Worm (Caenorhabditis elegans) whole organism, L4 larva: ENCODE results near the gene spe-44.

Experiments used
- F26F4.8 ChIP-seq: fragments of 200-800 bp; sonication (Bioruptor generic); conservative IDR thresholded peaks from 2 replicates; pipeline ENCODE4 v1.3.6; 2022; ENCODE audit warnings: missing genetic modification characterization, missing compliant biosample characterization
- F37D6.2 ChIP-seq: sonication (generic microtip); optimal IDR thresholded peaks from 2 replicates; lab custom pipeline; 2016; ENCODE audit warnings: mild to moderate bottlenecking, missing genetic modification characterization, missing compliant biosample characterization
- F49E8.2 ChIP-seq: sonication (generic microtip); optimal IDR thresholded peaks from 2 replicates; lab custom pipeline; 2016; ENCODE audit warnings: missing compliant biosample characterization, mild to moderate bottlenecking, missing genetic modification characterization, borderline replicate concordance
- R02D3.7 ChIP-seq: fragments of 150-350 bp; sonication (generic microtip); optimal IDR thresholded peaks from 3 replicates; lab custom pipeline; 2014; ENCODE audit warnings: missing biosample characterization, missing genetic modification characterization
- T20F7.1 ChIP-seq: fragments of 200-800 bp; sonication (Bioruptor generic); optimal IDR thresholded peaks from 2 replicates; lab custom pipeline; 2018; ENCODE audit warnings: mild to moderate bottlenecking, missing genetic modification characterization, missing compliant biosample characterization
- T26A8.4 ChIP-seq: fragments of 200-800 bp; sonication (Bioruptor generic); IDR thresholded peaks from 2 replicates; pipeline ENCODE4 v1.3.6; 2022; ENCODE audit warnings: missing genetic modification characterization, missing compliant biosample characterization
- ZK337.2 ChIP-seq: fragments of 200-800 bp; sonication (Bioruptor generic); IDR thresholded peaks from 2 replicates; pipeline ENCODE4 v1.3.6; 2022; ENCODE audit warnings: missing genetic modification reagents, missing genetic modification characterization, missing compliant biosample characterization
- ZK546.5 ChIP-seq, 2 experiments: sonication (generic microtip); optimal IDR thresholded peaks; 2 replicates each; lab custom pipeline; 2017; ENCODE audit warnings: missing biosample characterization in 2 of 2, missing genetic modification characterization in 2 of 2
- ama-1 ChIP-seq: fragments of 150-350 bp; optimal IDR thresholded peaks from 2 replicates; lab custom pipeline; 2014; ENCODE audit warnings: inconsistent platforms, mixed read lengths
- ceh-32 ChIP-seq: sonication (generic microtip); optimal IDR thresholded peaks from 2 replicates; lab custom pipeline; 2016; ENCODE audit warnings: mild to moderate bottlenecking, missing genetic modification characterization, missing compliant biosample characterization; ENCODE audit not compliant: poor library complexity
- ceh-44 ChIP-seq: fragments of 200-800 bp; sonication (Bioruptor generic); IDR thresholded peaks from 2 replicates; pipeline ENCODE4 v1.3.6; 2022; ENCODE audit warnings: missing genetic modification reagents, missing genetic modification characterization, missing compliant biosample characterization
- ceh-82 ChIP-seq: sonication (generic microtip); optimal IDR thresholded peaks from 2 replicates; lab custom pipeline; 2017; ENCODE audit warnings: missing biosample characterization, missing genetic modification characterization
- ctbp-1 ChIP-seq: fragments of 200-800 bp; sonication (Bioruptor generic); IDR thresholded peaks from 2 replicates; pipeline ENCODE4 v1.3.6; 2022; ENCODE audit warnings: missing genetic modification reagents, missing genetic modification characterization, missing compliant biosample characterization
- daf-12 ChIP-seq: fragments of 150-350 bp; optimal IDR thresholded peaks from 2 replicates; lab custom pipeline; 2014; ENCODE audit warnings: missing biosample characterization, missing genetic modification reagents, missing genetic modification characterization
- dmd-8 ChIP-seq: fragments of 200-800 bp; sonication (Bioruptor generic); IDR thresholded peaks from 2 replicates; pipeline ENCODE4 v1.3.6; 2022; ENCODE audit warnings: missing genetic modification characterization, missing compliant biosample characterization
- dmd-9 ChIP-seq: fragments of 200-800 bp; sonication (Bioruptor generic); IDR thresholded peaks from 2 replicates; pipeline ENCODE4 v1.3.6; 2022; ENCODE audit warnings: missing genetic modification reagents, missing genetic modification characterization, missing compliant biosample characterization
- duxl-1 ChIP-seq: sonication (generic microtip); optimal IDR thresholded peaks from 2 replicates; lab custom pipeline; 2016; ENCODE audit warnings: mild to moderate bottlenecking, missing genetic modification characterization, moderate library complexity, missing compliant biosample characterization; ENCODE audit not compliant: poor library complexity
- egl-27 ChIP-seq: sonication (generic microtip); optimal IDR thresholded peaks from 3 replicates; lab custom pipeline; 2017; ENCODE audit warnings: missing biosample characterization, missing genetic modification reagents, missing genetic modification characterization
- egl-43 ChIP-seq: fragments of 200-800 bp; sonication (Bioruptor generic); IDR thresholded peaks from 2 replicates; pipeline ENCODE4 v1.3.6; 2022; ENCODE audit warnings: missing genetic modification reagents, missing genetic modification characterization, missing compliant biosample characterization
- gei-8 ChIP-seq: fragments of 200-800 bp; sonication (Bioruptor generic); optimal IDR thresholded peaks from 2 replicates; lab custom pipeline; 2018; ENCODE audit warnings: mild to moderate bottlenecking, missing genetic modification characterization, missing compliant biosample characterization
- hlh-11 ChIP-seq: fragments of 200-800 bp; sonication (Bioruptor generic); optimal IDR thresholded peaks from 2 replicates; lab custom pipeline; 2018; ENCODE audit warnings: mild to moderate bottlenecking, missing genetic modification characterization, missing compliant biosample characterization
- lin-13 ChIP-seq: fragments of 150-350 bp; optimal IDR thresholded peaks from 2 replicates; lab custom pipeline; 2014; ENCODE audit warnings: missing biosample characterization, missing genetic modification reagents, missing genetic modification characterization
- lin-15B ChIP-seq: fragments of 150-350 bp; sonication (generic microtip); optimal IDR thresholded peaks from 3 replicates; lab custom pipeline; 2014; ENCODE audit warnings: missing biosample characterization, missing genetic modification characterization
- madf-5 ChIP-seq, 2 experiments: fragments of 200-800 bp; sonication (Bioruptor generic); IDR thresholded peaks; 2 replicates each; pipeline ENCODE4 v1.3.6; 2022; ENCODE audit warnings: missing compliant biosample characterization in 2 of 2, missing genetic modification characterization in 2 of 2
- mdl-1 ChIP-seq, 2 experiments: fragments of 150-350 bp in 1 of 2; sonication (generic microtip) in 1 of 2; optimal IDR thresholded peaks; 2 replicates each; lab custom pipeline; 2014 to 2017; ENCODE audit warnings: missing biosample characterization in 2 of 2, missing genetic modification characterization in 2 of 2
- mdt-29 ChIP-seq: fragments of 200-800 bp; sonication (Bioruptor generic); IDR thresholded peaks from 2 replicates; pipeline ENCODE4 v1.3.6; 2022; ENCODE audit warnings: missing genetic modification reagents, missing genetic modification characterization, missing compliant biosample characterization
- mep-1 ChIP-seq: fragments of 150-350 bp; sonication (generic microtip); optimal IDR thresholded peaks from 3 replicates; lab custom pipeline; 2014; ENCODE audit warnings: missing biosample characterization, missing genetic modification characterization
- mes-2 ChIP-seq: sonication (generic microtip); optimal IDR thresholded peaks from 2 replicates; lab custom pipeline; 2016; ENCODE audit warnings: missing genotype, mild to moderate bottlenecking, missing genetic modification characterization, missing compliant biosample characterization; ENCODE audit not compliant: poor library complexity, severe bottlenecking
- mxl-3 ChIP-seq: fragments of 200-800 bp; sonication (Bioruptor generic); optimal IDR thresholded peaks from 2 replicates; lab custom pipeline; 2018; ENCODE audit warnings: mild to moderate bottlenecking, missing genetic modification characterization, missing compliant biosample characterization
- nhr-10 ChIP-seq: fragments of 150-350 bp; optimal IDR thresholded peaks from 2 replicates; lab custom pipeline; 2014; ENCODE audit warnings: missing biosample characterization, missing genetic modification characterization
- nhr-102 ChIP-seq: sonication (generic microtip); optimal IDR thresholded peaks from 2 replicates; lab custom pipeline; 2016; ENCODE audit warnings: mild to moderate bottlenecking, missing genetic modification characterization, moderate library complexity, missing compliant biosample characterization
- nhr-28 ChIP-seq: fragments of 150-350 bp; optimal IDR thresholded peaks from 2 replicates; lab custom pipeline; 2014; ENCODE audit warnings: missing biosample characterization, missing genetic modification characterization
- nhr-42 ChIP-seq: fragments of 200-800 bp; sonication (Bioruptor generic); IDR thresholded peaks from 2 replicates; pipeline ENCODE4 v1.3.6; 2022; ENCODE audit warnings: missing genetic modification characterization, missing compliant biosample characterization
- nhr-48 ChIP-seq: sonication (generic microtip); optimal IDR thresholded peaks from 2 replicates; lab custom pipeline; 2016; ENCODE audit warnings: mild to moderate bottlenecking, missing genetic modification characterization, missing compliant biosample characterization
- nhr-6 ChIP-seq: fragments of 150-350 bp; optimal IDR thresholded peaks from 2 replicates; lab custom pipeline; 2014; ENCODE audit warnings: missing biosample characterization, missing genetic modification characterization
- php-3 ChIP-seq: fragments of 200-800 bp; sonication (Bioruptor generic); IDR thresholded peaks from 2 replicates; pipeline ENCODE4 v1.3.6; 2022; ENCODE audit warnings: missing genetic modification reagents, missing genetic modification characterization, missing compliant biosample characterization
- rbr-2 ChIP-seq: sonication (generic microtip); optimal IDR thresholded peaks from 2 replicates; lab custom pipeline; 2016; ENCODE audit warnings: missing genotype, missing genetic modification characterization, missing compliant biosample characterization
- saeg-2 ChIP-seq: fragments of 200-800 bp; sonication (Bioruptor generic); IDR thresholded peaks from 2 replicates; pipeline ENCODE4 v1.3.6; 2022; ENCODE audit warnings: missing genetic modification reagents, missing genetic modification characterization, missing compliant biosample characterization
- set-16 ChIP-seq: fragments of 200-800 bp; sonication (Bioruptor generic); IDR thresholded peaks from 2 replicates; pipeline ENCODE4 v1.3.6; 2022; ENCODE audit warnings: missing genetic modification reagents, missing genetic modification characterization, missing compliant biosample characterization
- snpc-1.2 ChIP-seq: fragments of 200-800 bp; sonication (Bioruptor generic); IDR thresholded peaks from 2 replicates; pipeline ENCODE4 v1.3.6; 2022; ENCODE audit warnings: missing genetic modification reagents, missing genetic modification characterization, missing compliant biosample characterization
- snpc-4 ChIP-seq: fragments of 150-350 bp; optimal IDR thresholded peaks from 2 replicates; lab custom pipeline; 2014; ENCODE audit warnings: missing biosample characterization, missing genetic modification characterization
- spr-1 ChIP-seq: sonication (generic microtip); optimal IDR thresholded peaks from 2 replicates; lab custom pipeline; 2016; ENCODE audit warnings: mild to moderate bottlenecking, missing genetic modification characterization, missing compliant biosample characterization
- tra-1 ChIP-seq: fragments of 200-800 bp; sonication (Bioruptor generic); IDR thresholded peaks from 2 replicates; pipeline ENCODE4 v1.3.6; 2022; ENCODE audit warnings: missing genetic modification reagents, missing genetic modification characterization, missing compliant biosample characterization
- unc-130 ChIP-seq: sonication (generic microtip); optimal IDR thresholded peaks from 2 replicates; lab custom pipeline; 2016; ENCODE audit warnings: missing genetic modification reagents, missing genetic modification characterization, missing compliant biosample characterization
- unc-39 ChIP-seq: sonication (generic microtip); optimal IDR thresholded peaks from 2 replicates; lab custom pipeline; 2017; ENCODE audit warnings: missing biosample characterization, missing genetic modification characterization
- vab-7 ChIP-seq: fragments of 200-800 bp; sonication (Bioruptor generic); IDR thresholded peaks from 2 replicates; pipeline ENCODE4 v1.3.6; 2022; ENCODE audit warnings: missing genetic modification reagents, missing genetic modification characterization, missing compliant biosample characterization
- zfp-2 ChIP-seq: sonication (generic microtip); optimal IDR thresholded peaks from 2 replicates; lab custom pipeline; 2016; ENCODE audit warnings: mild to moderate bottlenecking, missing genetic modification characterization, missing compliant biosample characterization
- zfp-3 ChIP-seq: fragments of 200-800 bp; sonication (Bioruptor generic); conservative IDR thresholded peaks from 2 replicates; pipeline ENCODE4 v1.3.6; 2022; ENCODE audit warnings: missing genetic modification reagents, missing genetic modification characterization, missing compliant biosample characterization
- zip-11 ChIP-seq: fragments of 200-800 bp; sonication (Bioruptor generic); IDR thresholded peaks from 2 replicates; pipeline ENCODE4 v1.3.6; 2022; ENCODE audit warnings: missing genetic modification characterization, missing compliant biosample characterization

spe-44 gene

ce11 chrIV:12417536-12418195, 36.3 kb downstream of the spe-44 start, which contains the start of gene F08G5.3 (continued):
- TF ChIP-seq duxl-1 (tag; lab: Kevin White, UChicago) (peak; percentile 37), lin-13 (GFP tag; lab: Kevin White, UChicago) (no peak), ZK337.2 (GFP tag; lab: Robert Waterston, UW) (peak; percentile 73), lin-15B (tag; lab: Kevin White, UChicago) (no peak), ceh-32 (tag; lab: Kevin White, UChicago) (no peak), ZK546.5 (tag; optimal IDR thresholded peaks at IDR 0.05; lab: Kevin White, UChicago) (no peak), ama-1 (no peak), R02D3.7 (tag; lab: Kevin White, UChicago) (no peak), F49E8.2 (peak; percentile 51), ceh-82 (tag; lab: Kevin White, UChicago) (no peak), zfp-2 (tag; lab: Kevin White, UChicago) (no peak), nhr-6 (peak; percentile 50), mdt-29 (peak; percentile 72; the same call in 1 of the 2 replicates), rbr-2 (peak; percentile 47), nhr-10 (no peak), saeg-2 (peak; percentile 66; the same call in 1 of the 2 replicates), unc-39 (tag; lab: Kevin White, UChicago) (no peak), unc-130 (GFP tag; lab: Kevin White, UChicago) (peak; percentile 68), egl-27 (no peak), nhr-48 (peak; percentile 23), mes-2 (tag; lab: Kevin White, UChicago) (peak; percentile 73), mdl-1 (tag; optimal IDR thresholded peaks at IDR 0.05; lab: Kevin White, UChicago) (no peak), T26A8.4 (GFP tag; lab: Robert Waterston, UW) (peak; percentile 67), vab-7 (GFP tag; lab: Robert Waterston, UW) (peak; percentile 91), mep-1 (tag; lab: Kevin White, UChicago) (peak; percentile 49), snpc-1.2 (GFP tag; lab: Robert Waterston, UW) (peak; percentile 91), set-16 (no peak), hlh-11 (tag; lab: Kevin White, UChicago) (peak; percentile 59), daf-12 (tag; lab: Kevin White, UChicago) (no peak), mxl-3 (GFP tag; lab: Kevin White, UChicago) (no peak), nhr-28 (tag; lab: Kevin White, UChicago) (peak; percentile 15), spr-1 (no peak), dmd-9 (GFP tag; lab: Robert Waterston, UW) (peak; percentile 74; the same call in 1 of the 2 replicates), dmd-8 (GFP tag; lab: Robert Waterston, UW) (peak; percentile 82), nhr-102 (peak; percentile 65), gei-8 (GFP tag; lab: Kevin White, UChicago) (peak; percentile 72), zfp-3 (peak; percentile 81)

ce11 chrIV:12416629-12417404, 37.2 kb downstream of the spe-44 start:
- TF ChIP-seq php-3 (GFP tag; lab: Robert Waterston, UW) = 0 out of 2 replicates have a peak, but pooled peaks have one; percentile 6
- TF ChIP-seq tra-1 (GFP tag; lab: Robert Waterston, UW) = no peak; the same call in 1 of the 2 replicates
- no peak for TF ChIP-seq zip-11 (GFP tag; lab: Robert Waterston, UW)
- TF ChIP-seq nhr-42 (GFP tag; lab: Robert Waterston, UW) = no peak
- TF ChIP-seq T20F7.1 (GFP tag; lab: Kevin White, UChicago) = no peak
- no peak for TF ChIP-seq ceh-44 (GFP tag; lab: Robert Waterston, UW)
- TF ChIP-seq egl-43 (GFP tag; lab: Robert Waterston, UW) = peak; percentile 73
- TF ChIP-seq snpc-4 (tag; lab: Kevin White, UChicago) = no peak
- no peak for TF ChIP-seq madf-5 (GFP tag; IDR thresholded peaks at IDR 0.05; lab: Robert Waterston, UW)
- TF ChIP-seq R02D3.7 (tag; lab: Kevin White, UChicago) = no peak
- no peak for TF ChIP-seq lin-15B (tag; lab: Kevin White, UChicago)
- no peak for TF ChIP-seq set-16
- no peak for TF ChIP-seq mdl-1 (tag; optimal IDR thresholded peaks at IDR 0.05; lab: Kevin White, UChicago)
- no peak for TF ChIP-seq ctbp-1 (GFP tag; lab: Robert Waterston, UW)
- peak; percentile 13; the same call in 1 of the 2 replicates for TF ChIP-seq vab-7 (GFP tag; lab: Robert Waterston, UW)
- TF ChIP-seq F37D6.2 (tag; lab: Kevin White, UChicago) = no peak
- TF ChIP-seq lin-13 (GFP tag; lab: Kevin White, UChicago) = no peak
- TF ChIP-seq F26F4.8 (GFP tag; lab: Robert Waterston, UW) = peak; percentile 72
